Worm (Caenorhabditis elegans) whole organism, L4 larva: Measurements from ENCODE around the gene F59A7.2.

Experiments
- D1046.2 ChIP-seq: fragments of 200-800 bp; sonication (Bioruptor generic); IDR thresholded peaks from 2 replicates; pipeline ENCODE4 v1.3.6; 2022; ENCODE audit warnings: missing genetic modification characterization, missing compliant biosample characterization
- F37D6.2 ChIP-seq: sonication (generic microtip); optimal IDR thresholded peaks from 2 replicates; lab custom pipeline; 2016; ENCODE audit warnings: mild to moderate bottlenecking, missing genetic modification characterization, missing compliant biosample characterization
- F44E2.7 ChIP-seq: fragments of 200-800 bp; sonication (Bioruptor generic); IDR thresholded peaks from 2 replicates; pipeline ENCODE4 v2.1.2; 2022; ENCODE audit warnings: missing genetic modification characterization, missing compliant biosample characterization
- F49E8.2 ChIP-seq: sonication (generic microtip); optimal IDR thresholded peaks from 2 replicates; lab custom pipeline; 2016; ENCODE audit warnings: missing compliant biosample characterization, mild to moderate bottlenecking, missing genetic modification characterization, borderline replicate concordance
- R02D3.7 ChIP-seq: fragments of 150-350 bp; sonication (generic microtip); optimal IDR thresholded peaks from 3 replicates; lab custom pipeline; 2014; ENCODE audit warnings: missing biosample characterization, missing genetic modification characterization
- T20F7.1 ChIP-seq: fragments of 200-800 bp; sonication (Bioruptor generic); optimal IDR thresholded peaks from 2 replicates; lab custom pipeline; 2018; ENCODE audit warnings: mild to moderate bottlenecking, missing genetic modification characterization, missing compliant biosample characterization
- Y48G9A.11 ChIP-seq: fragments of 200-800 bp; sonication (Bioruptor generic); IDR thresholded peaks from 2 replicates; pipeline ENCODE4 v1.3.6; 2022; ENCODE audit warnings: missing genetic modification reagents, missing genetic modification characterization, missing compliant biosample characterization
- ama-1 ChIP-seq: fragments of 150-350 bp; optimal IDR thresholded peaks from 2 replicates; lab custom pipeline; 2014; ENCODE audit warnings: inconsistent platforms, mixed read lengths
- ceh-32 ChIP-seq: sonication (generic microtip); optimal IDR thresholded peaks from 2 replicates; lab custom pipeline; 2016; ENCODE audit warnings: mild to moderate bottlenecking, missing genetic modification characterization, missing compliant biosample characterization; ENCODE audit not compliant: poor library complexity
- ceh-62 ChIP-seq: sonication (generic microtip); optimal IDR thresholded peaks from 2 replicates; lab custom pipeline; 2017; ENCODE audit warnings: missing biosample characterization, missing genetic modification characterization
- ceh-82 ChIP-seq: sonication (generic microtip); optimal IDR thresholded peaks from 2 replicates; lab custom pipeline; 2017; ENCODE audit warnings: missing biosample characterization, missing genetic modification characterization
- ctbp-1 ChIP-seq: fragments of 200-800 bp; sonication (Bioruptor generic); IDR thresholded peaks from 2 replicates; pipeline ENCODE4 v1.3.6; 2022; ENCODE audit warnings: missing genetic modification reagents, missing genetic modification characterization, missing compliant biosample characterization
- daf-16 ChIP-seq, 3 experiments: sonication (generic microtip); optimal IDR thresholded peaks; 2 replicates each; lab custom pipeline; 2016 to 2017; ENCODE audit warnings: missing genetic modification characterization in 3 of 3, missing genetic modification reagents in 3 of 3, mild to moderate bottlenecking in 2 of 3, missing compliant biosample characterization in 2 of 3, missing biosample characterization in 1 of 3, moderate library complexity in 1 of 3
- daf-19 ChIP-seq: fragments of 200-800 bp; sonication (Bioruptor generic); conservative IDR thresholded peaks from 2 replicates; pipeline ENCODE4 v1.3.6; 2022; ENCODE audit warnings: missing genetic modification characterization, missing compliant biosample characterization
- dmd-8 ChIP-seq: fragments of 200-800 bp; sonication (Bioruptor generic); IDR thresholded peaks from 2 replicates; pipeline ENCODE4 v1.3.6; 2022; ENCODE audit warnings: missing genetic modification characterization, missing compliant biosample characterization
- duxl-1 ChIP-seq: sonication (generic microtip); optimal IDR thresholded peaks from 2 replicates; lab custom pipeline; 2016; ENCODE audit warnings: mild to moderate bottlenecking, missing genetic modification characterization, moderate library complexity, missing compliant biosample characterization; ENCODE audit not compliant: poor library complexity
- dve-1 ChIP-seq: sonication (generic microtip); optimal IDR thresholded peaks from 2 replicates; lab custom pipeline; 2017; ENCODE audit warnings: antibody characterized with exemption, mild to moderate bottlenecking, missing genetic modification characterization, missing compliant biosample characterization; ENCODE audit not compliant: insufficient read depth
- egl-43 ChIP-seq: fragments of 200-800 bp; sonication (Bioruptor generic); IDR thresholded peaks from 2 replicates; pipeline ENCODE4 v1.3.6; 2022; ENCODE audit warnings: missing genetic modification reagents, missing genetic modification characterization, missing compliant biosample characterization
- hif-1 ChIP-seq, 2 experiments: sonication (generic microtip); optimal IDR thresholded peaks; 2 replicates each; lab custom pipeline; 2016 to 2017; ENCODE audit warnings: missing compliant biosample characterization in 2 of 2, missing genetic modification characterization in 2 of 2, missing genetic modification reagents in 2 of 2, missing genotype in 2 of 2, mild to moderate bottlenecking in 1 of 2
- hlh-11 ChIP-seq: fragments of 200-800 bp; sonication (Bioruptor generic); optimal IDR thresholded peaks from 2 replicates; lab custom pipeline; 2018; ENCODE audit warnings: mild to moderate bottlenecking, missing genetic modification characterization, missing compliant biosample characterization
- lin-13 ChIP-seq: fragments of 150-350 bp; optimal IDR thresholded peaks from 2 replicates; lab custom pipeline; 2014; ENCODE audit warnings: missing biosample characterization, missing genetic modification reagents, missing genetic modification characterization
- lin-15B ChIP-seq: fragments of 150-350 bp; sonication (generic microtip); optimal IDR thresholded peaks from 3 replicates; lab custom pipeline; 2014; ENCODE audit warnings: missing biosample characterization, missing genetic modification characterization
- lin-29 ChIP-seq: fragments of 200-800 bp; sonication (Bioruptor generic); IDR thresholded peaks from 2 replicates; pipeline ENCODE4 v1.3.6; 2022; ENCODE audit warnings: missing genetic modification reagents, missing genetic modification characterization, missing compliant biosample characterization
- lin-38 ChIP-seq: fragments of 200-800 bp; sonication (Bioruptor generic); IDR thresholded peaks from 2 replicates; pipeline ENCODE4 v1.3.6; 2022; ENCODE audit warnings: missing genetic modification reagents, missing genetic modification characterization, missing compliant biosample characterization
- lin-39 ChIP-seq: fragments of 150-350 bp; optimal IDR thresholded peaks from 2 replicates; lab custom pipeline; 2014; ENCODE audit warnings: missing biosample characterization, missing genetic modification reagents, missing genetic modification characterization
- lsy-2 ChIP-seq, 2 experiments: fragments of 150-350 bp in 1 of 2; sonication (generic microtip) in 1 of 2; optimal IDR thresholded peaks; 2 replicates each; lab custom pipeline; 2014 to 2017; ENCODE audit warnings: missing biosample characterization in 2 of 2, missing genetic modification characterization in 2 of 2
- madf-9 ChIP-seq: fragments of 200-800 bp; sonication (Bioruptor generic); conservative IDR thresholded peaks from 2 replicates; pipeline ENCODE4 v1.3.6; 2022; ENCODE audit warnings: missing genetic modification reagents, missing genetic modification characterization, missing compliant biosample characterization
- mdt-29 ChIP-seq: fragments of 200-800 bp; sonication (Bioruptor generic); IDR thresholded peaks from 2 replicates; pipeline ENCODE4 v1.3.6; 2022; ENCODE audit warnings: missing genetic modification reagents, missing genetic modification characterization, missing compliant biosample characterization
- mep-1 ChIP-seq: fragments of 150-350 bp; sonication (generic microtip); optimal IDR thresholded peaks from 3 replicates; lab custom pipeline; 2014; ENCODE audit warnings: missing biosample characterization, missing genetic modification characterization
- mxl-3 ChIP-seq: fragments of 200-800 bp; sonication (Bioruptor generic); optimal IDR thresholded peaks from 2 replicates; lab custom pipeline; 2018; ENCODE audit warnings: mild to moderate bottlenecking, missing genetic modification characterization, missing compliant biosample characterization
- nhr-10 ChIP-seq: fragments of 150-350 bp; optimal IDR thresholded peaks from 2 replicates; lab custom pipeline; 2014; ENCODE audit warnings: missing biosample characterization, missing genetic modification characterization
- nhr-237 ChIP-seq: sonication (generic microtip); optimal IDR thresholded peaks from 2 replicates; lab custom pipeline; 2017; ENCODE audit warnings: missing biosample characterization, missing genetic modification characterization
- nhr-28 ChIP-seq: fragments of 150-350 bp; optimal IDR thresholded peaks from 2 replicates; lab custom pipeline; 2014; ENCODE audit warnings: missing biosample characterization, missing genetic modification characterization
- nhr-41 ChIP-seq: fragments of 200-800 bp; sonication (Bioruptor generic); IDR thresholded peaks from 2 replicates; pipeline ENCODE4 v1.3.6; 2022; ENCODE audit warnings: missing genetic modification reagents, missing genetic modification characterization, missing compliant biosample characterization
- nhr-42 ChIP-seq: fragments of 200-800 bp; sonication (Bioruptor generic); IDR thresholded peaks from 2 replicates; pipeline ENCODE4 v1.3.6; 2022; ENCODE audit warnings: missing genetic modification characterization, missing compliant biosample characterization
- nhr-77 ChIP-seq: fragments of 150-350 bp; optimal IDR thresholded peaks from 2 replicates; lab custom pipeline; 2014; ENCODE audit warnings: missing biosample characterization, missing genetic modification characterization
- pqm-1 ChIP-seq: sonication (generic microtip); optimal IDR thresholded peaks from 2 replicates; lab custom pipeline; 2017; ENCODE audit warnings: missing biosample characterization, missing genetic modification characterization
- saeg-2 ChIP-seq: fragments of 200-800 bp; sonication (Bioruptor generic); IDR thresholded peaks from 2 replicates; pipeline ENCODE4 v1.3.6; 2022; ENCODE audit warnings: missing genetic modification reagents, missing genetic modification characterization, missing compliant biosample characterization
- zfp-3 ChIP-seq: fragments of 200-800 bp; sonication (Bioruptor generic); conservative IDR thresholded peaks from 2 replicates; pipeline ENCODE4 v1.3.6; 2022; ENCODE audit warnings: missing genetic modification reagents, missing genetic modification characterization, missing compliant biosample characterization
- zip-11 ChIP-seq: fragments of 200-800 bp; sonication (Bioruptor generic); IDR thresholded peaks from 2 replicates; pipeline ENCODE4 v1.3.6; 2022; ENCODE audit warnings: missing genetic modification characterization, missing compliant biosample characterization
- ztf-11 ChIP-seq: fragments of 150-350 bp; optimal IDR thresholded peaks from 2 replicates; lab custom pipeline; 2014; ENCODE audit warnings: missing biosample characterization, missing genetic modification characterization
- ztf-7 ChIP-seq: fragments of 150-350 bp; optimal IDR thresholded peaks from 2 replicates; lab custom pipeline; 2014; ENCODE audit warnings: missing biosample characterization, missing genetic modification characterization

Gene F59A7.2

DNA sequence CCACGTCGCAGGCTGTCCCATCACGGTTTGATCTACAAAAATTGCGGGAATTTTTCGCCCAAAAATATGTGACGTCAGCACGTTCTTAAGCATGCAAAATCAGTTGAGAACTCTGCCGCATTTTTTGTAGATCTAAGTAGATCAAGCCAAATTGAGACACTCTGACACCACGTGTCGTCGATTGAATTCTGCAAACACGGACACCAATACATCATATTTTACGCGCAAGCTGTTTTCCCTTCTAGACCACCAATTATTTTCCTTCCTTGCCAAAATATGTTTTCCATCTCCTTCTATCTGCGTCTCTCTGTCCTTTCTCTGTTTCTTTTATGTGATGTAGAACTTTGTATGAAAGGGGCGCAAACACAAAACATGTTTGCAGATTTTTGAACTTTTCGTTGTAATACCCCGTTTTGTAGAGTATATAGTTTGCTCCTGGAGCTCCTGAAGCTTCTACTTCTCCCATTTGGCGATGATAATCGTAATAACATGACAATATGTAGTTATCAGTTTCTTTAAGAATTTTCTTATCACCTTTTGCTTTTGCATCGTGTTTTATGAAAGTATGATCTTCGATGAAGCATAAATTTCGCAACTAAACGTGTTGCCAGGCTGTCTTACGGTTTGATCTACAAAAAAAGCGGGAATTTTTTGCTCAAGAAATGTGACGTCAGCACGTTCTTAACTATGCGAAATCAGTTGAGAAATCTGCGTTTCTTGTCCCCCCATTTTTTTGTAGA is 39.6 kb upstream of the F59A7.2 start (continued):
- TF ChIP-seq D1046.2 (GFP tag; lab: Robert Waterston, UW), result no peak
- no peak for TF ChIP-seq ama-1 (lab: Kevin White, UChicago)
- no peak for TF ChIP-seq mdt-29 (GFP tag; lab: Robert Waterston, UW)
- no peak for TF ChIP-seq zip-11 (GFP tag; lab: Robert Waterston, UW)
- TF ChIP-seq nhr-77, result no peak
- no peak for TF ChIP-seq ztf-11
- peak in 1 of 2 experiments; percentile 1 for TF ChIP-seq hif-1 (tag; optimal IDR thresholded peaks at IDR 0.05; lab: Kevin White, UChicago)
- TF ChIP-seq ceh-32 (tag; lab: Kevin White, UChicago), result no peak
- no peak for TF ChIP-seq ceh-82 (tag; lab: Kevin White, UChicago)
- no peak for TF ChIP-seq lin-38 (GFP tag; lab: Robert Waterston, UW)
- TF ChIP-seq Y48G9A.11, result no peak
- no peak for TF ChIP-seq lin-39 (tag; lab: Kevin White, UChicago)
- TF ChIP-seq F44E2.7 (GFP tag; lab: Robert Waterston, UW), result no peak
- no peak for TF ChIP-seq lin-15B (tag; lab: Kevin White, UChicago)
- no peak for TF ChIP-seq daf-19 (GFP tag; lab: Robert Waterston, UW)
- no peak for TF ChIP-seq lin-13
- TF ChIP-seq nhr-42 (GFP tag; lab: Robert Waterston, UW), result no peak
- peak; percentile 87 for TF ChIP-seq pqm-1 (tag; lab: Kevin White, UChicago)
- TF ChIP-seq mxl-3 (GFP tag; lab: Kevin White, UChicago), result no peak
- no peak for TF ChIP-seq R02D3.7 (tag; lab: Kevin White, UChicago)

DNA sequence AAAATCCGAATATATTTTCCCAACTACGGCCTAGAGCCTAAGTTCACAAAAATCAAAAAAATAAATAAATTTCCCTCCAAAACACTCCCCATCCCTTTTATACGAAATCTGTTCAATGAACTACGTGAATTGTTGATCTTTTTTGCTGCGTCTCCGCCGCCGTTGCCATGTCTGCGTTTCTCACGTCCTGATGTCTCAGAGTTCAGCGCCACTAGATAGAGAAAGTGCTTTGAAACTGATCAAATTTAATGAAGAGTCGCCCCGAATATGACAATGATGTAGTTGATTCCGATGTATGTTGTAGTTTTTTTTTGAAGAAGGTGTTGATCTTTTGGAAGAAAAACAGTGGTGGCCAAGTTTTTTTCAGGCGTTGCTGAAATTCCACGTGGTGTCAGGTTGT is 37.9 kb upstream of the F59A7.2 start:
- TF ChIP-seq nhr-28 (peak; percentile 72), dve-1 (peak; percentile 7), daf-16 (GFP tag; optimal IDR thresholded peaks at IDR 0.05; lab: Kevin White, UChicago) (no peak), daf-16 (tag; optimal IDR thresholded peaks at IDR 0.05; lab: Kevin White, UChicago) (no peak)
- TF ChIP-seq, all 104 proteins: peak for 2

ce11 chrV:2053509-2053908 is 37.2 kb upstream of the F59A7.2 start, which contains the start of gene comt-5:
Gene comt-5 (minus strand): TSS chrV:2053609.
- TF ChIP-seq ceh-32 (tag; lab: Kevin White, UChicago) (no peak), zfp-3 (GFP tag; lab: Robert Waterston, UW) (no peak), nhr-28 (no peak), lin-13 (no peak), hif-1 (tag; optimal IDR thresholded peaks at IDR 0.05; lab: Kevin White, UChicago) (no peak), saeg-2 (no peak), madf-9 (no peak), ztf-7 (tag; lab: Kevin White, UChicago) (no peak), lin-15B (tag; lab: Kevin White, UChicago) (no peak)

ce11 chrV:2051507-2051906 is 35.2 kb upstream of the F59A7.2 start, which contains the start of gene Y40B10A.11:
Gene Y40B10A.11 (minus strand): TSS chrV:2051607.
- TF ChIP-seq ceh-62 (tag; lab: Kevin White, UChicago), result no peak
- TF ChIP-seq dve-1, result no peak
- TF ChIP-seq nhr-41 (GFP tag; lab: Robert Waterston, UW), result no peak
- no peak for TF ChIP-seq dmd-8 (GFP tag; lab: Robert Waterston, UW)
- no peak for TF ChIP-seq egl-43 (GFP tag; lab: Robert Waterston, UW)
- no peak for TF ChIP-seq daf-16 (GFP tag; optimal IDR thresholded peaks at IDR 0.05; lab: Kevin White, UChicago)
- TF ChIP-seq daf-16 (tag; optimal IDR thresholded peaks at IDR 0.05; lab: Kevin White, UChicago), result no peak
- TF ChIP-seq zfp-3 (GFP tag; lab: Robert Waterston, UW), result no peak
- no peak for TF ChIP-seq nhr-10
- no peak for TF ChIP-seq mep-1 (tag; lab: Kevin White, UChicago)
- TF ChIP-seq F49E8.2 (tag; lab: Kevin White, UChicago), result no peak
- TF ChIP-seq T20F7.1, result no peak
- TF ChIP-seq ama-1 (lab: Kevin White, UChicago), result no peak
- no peak for TF ChIP-seq hlh-11 (tag; lab: Kevin White, UChicago)
- no peak for TF ChIP-seq ctbp-1
- no peak for TF ChIP-seq F37D6.2 (tag; lab: Kevin White, UChicago)
- no peak for TF ChIP-seq mdt-29 (GFP tag; lab: Robert Waterston, UW)
- TF ChIP-seq lin-29, result no peak
- TF ChIP-seq nhr-237, result no peak
- no peak for TF ChIP-seq lsy-2 (tag; optimal IDR thresholded peaks at IDR 0.05; lab: Kevin White, UChicago)
- no peak for TF ChIP-seq duxl-1
- TF ChIP-seq, all 104 proteins: peak for 0
